Fruit fly (Drosophila melanogaster): ENCODE data around the gene GATAe.

GATAe gene

dm6 chr3R:15963690-15964281 lies 45.1 kb upstream of the GATAe start, which contains the start of the genes CG4287 and CG5516 (continued):
- TF ChIP-seq stwl (tag; optimal IDR thresholded peaks at IDR 0.05) (peak; percentile 62), bigmax (GFP tag; optimal IDR thresholded peaks at IDR 0.05) (peak; percentile 73), bbx (GFP tag; IDR thresholded peaks at IDR 0.05; ENCODE audit: partially characterized antibody) (no peak), CG17912 (GFP tag; optimal IDR thresholded peaks at IDR 0.05) (no peak), ind (GFP tag; optimal IDR thresholded peaks at IDR 0.05) (peak; percentile 25), Dek (tag; optimal IDR thresholded peaks at IDR 0.05) (no peak), CG9797 (GFP tag; optimal IDR thresholded peaks at IDR 0.05) (no peak), Fer2 (tag; optimal IDR thresholded peaks at IDR 0.05) (no peak), gfzf (GFP tag; optimal IDR thresholded peaks at IDR 0.05) (peak; percentile 25)

DNA sequence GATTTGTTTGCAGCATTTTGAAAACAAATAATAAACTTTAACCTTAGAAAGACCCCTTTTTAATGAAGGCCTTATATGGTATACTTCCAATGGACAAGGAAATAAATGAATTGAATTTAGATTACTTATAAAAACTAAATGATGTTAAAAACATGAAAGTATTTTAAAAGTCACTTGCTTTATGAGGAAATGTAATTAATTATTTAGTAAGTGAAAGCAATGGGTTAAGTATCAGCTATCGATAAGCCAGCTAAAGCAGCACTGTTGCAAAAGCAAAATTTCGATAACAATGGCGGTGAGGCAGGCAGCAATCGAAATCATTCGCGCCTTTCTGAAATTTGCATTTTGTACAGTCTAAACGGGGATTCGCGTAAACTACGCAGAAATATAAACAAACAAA lies 43.7 kb upstream of the GATAe start, which contains the start of the genes CG32856 and Rbf2:
TSS of gene CG32856 (minus strand) at position 183 of the 400 bp plus-strand sequence.
TSS of gene Rbf2 (plus strand) at position 278 of the 400 bp plus-strand sequence.
- TF ChIP-seq stc (GFP tag; IDR thresholded peaks at IDR 0.05) (no peak), Hmr (GFP tag; optimal IDR thresholded peaks at IDR 0.05) (peak; percentile 83), lola (GFP tag; optimal IDR thresholded peaks at IDR 0.05) (peak in 1 of 3 experiments; percentile 76), wek (GFP tag; optimal IDR thresholded peaks at IDR 0.05) (peak; percentile 69), Sry-δ (GFP tag; optimal IDR thresholded peaks at IDR 0.05) (peak; percentile 75), CG4404 (GFP tag; IDR thresholded peaks at IDR 0.05) (no peak), CG7987 (GFP tag; optimal IDR thresholded peaks at IDR 0.05) (no peak), CG13296 (GFP tag; optimal IDR thresholded peaks at IDR 0.05) (peak; percentile 76), Dfd (GFP tag; optimal IDR thresholded peaks at IDR 0.05) (no peak), Xrp1 (GFP tag; IDR thresholded peaks at IDR 0.05) (peak; percentile 40; the same call in 1 of the 2 replicates), CG16813 (GFP tag; IDR thresholded peaks at IDR 0.05; ENCODE audit: partially characterized antibody) (peak; percentile 79), NC2α (GFP tag; optimal IDR thresholded peaks at IDR 0.05) (no peak), esg (GFP tag; conservative IDR thresholded peaks at IDR 0.05) (peak; percentile 87), da (GFP tag; optimal IDR thresholded peaks at IDR 0.05) (peak; percentile 42), BEAF-32 (GFP tag; optimal IDR thresholded peaks at IDR 0.05) (peak; percentile 79), Awh (GFP tag; IDR thresholded peaks at IDR 0.05) (no peak), CG9437 (GFP tag; optimal IDR thresholded peaks at IDR 0.05) (peak; percentile 73), dysf (GFP tag; IDR thresholded peaks at IDR 0.05) (no peak; the same call in 2 of the 3 replicates), CG16779 (GFP tag; IDR thresholded peaks at IDR 0.05) (no peak), Fer2 (tag; optimal IDR thresholded peaks at IDR 0.05) (peak; percentile 60), Atf3 (GFP tag; optimal IDR thresholded peaks at IDR 0.05) (peak; percentile 61), CG31441 (GFP tag; IDR thresholded peaks at IDR 0.05) (0 out of 2 replicates have a peak, but pooled peaks have one; percentile 20), Drgx (GFP tag; IDR thresholded peaks at IDR 0.05) (no peak), CG32772 (GFP tag; IDR thresholded peaks at IDR 0.05) (no peak), tll (GFP tag; optimal IDR thresholded peaks at IDR 0.05) (peak in 1 of 2 experiments; percentile 14), fd3F (GFP tag; optimal IDR thresholded peaks at IDR 0.05) (peak; percentile 85), CG10321 (GFP tag; IDR thresholded peaks at IDR 0.05) (no peak), D (optimal IDR thresholded peaks at IDR 0.05) (no peak), D (GFP tag; optimal IDR thresholded peaks at IDR 0.05) (no peak), kni (GFP tag; optimal IDR thresholded peaks at IDR 0.05) (no peak), CG34422 (GFP tag; IDR thresholded peaks at IDR 0.05) (peak; percentile 34; the same call in 1 of the 3 replicates), CG2120 (GFP tag; optimal IDR thresholded peaks at IDR 0.05) (peak; percentile 95), Xbp1 (GFP tag; optimal IDR thresholded peaks at IDR 0.05) (peak; percentile 88), CG10431 (GFP tag; optimal IDR thresholded peaks at IDR 0.05) (peak; percentile 58), CG13424 (tag; optimal IDR thresholded peaks at IDR 0.05) (peak; percentile 91), Antp (GFP tag; optimal IDR thresholded peaks at IDR 0.05) (peak; percentile 50), HLH3B (GFP tag; IDR thresholded peaks at IDR 0.05) (no peak), CG9797 (GFP tag; optimal IDR thresholded peaks at IDR 0.05) (peak; percentile 2), CG11560 (tag; IDR thresholded peaks at IDR 0.05) (no peak), CG5245 (GFP tag; optimal IDR thresholded peaks at IDR 0.05) (no peak), ara (GFP tag; IDR thresholded peaks at IDR 0.05) (no peak), CG8478 (optimal IDR thresholded peaks at IDR 0.05) (no peak)

Measured in whole organism, embryonic.